Worm (Caenorhabditis elegans) whole organism, L3 larva: ENCODE results near the gene srbc-39.

Experiments used
- R02D3.7 ChIP-seq: fragments of 150-350 bp; optimal IDR thresholded peaks from 2 replicates; lab custom pipeline; 2014; ENCODE audit warnings: missing biosample characterization, missing genetic modification characterization
- aly-2 ChIP-seq: fragments of 150-350 bp; optimal IDR thresholded peaks from 2 replicates; lab custom pipeline; 2014; ENCODE audit warnings: missing biosample characterization, missing genetic modification characterization
- ceh-28 ChIP-seq: fragments of 150-350 bp; optimal IDR thresholded peaks from 2 replicates; lab custom pipeline; 2014; ENCODE audit warnings: missing biosample characterization, missing genetic modification reagents, missing genetic modification characterization
- ceh-82 ChIP-seq: fragments of 150-350 bp; optimal IDR thresholded peaks from 2 replicates; lab custom pipeline; 2014; ENCODE audit warnings: missing biosample characterization, missing genetic modification characterization
- ceh-9 ChIP-seq: sonication (generic microtip); optimal IDR thresholded peaks from 2 replicates; lab custom pipeline; 2018; ENCODE audit warnings: missing biosample characterization, missing genetic modification characterization
- daf-12 ChIP-seq: fragments of 150-350 bp; optimal IDR thresholded peaks from 2 replicates; lab custom pipeline; 2014; ENCODE audit warnings: missing biosample characterization, missing genetic modification reagents, missing genetic modification characterization
- elt-1 ChIP-seq: fragments of 150-350 bp; optimal IDR thresholded peaks from 2 replicates; lab custom pipeline; 2014; ENCODE audit warnings: missing biosample characterization, missing genetic modification characterization
- elt-2 ChIP-seq: sonication (generic microtip); optimal IDR thresholded peaks from 2 replicates; lab custom pipeline; 2016; ENCODE audit warnings: missing genetic modification reagents, mild to moderate bottlenecking, missing genetic modification characterization, missing compliant biosample characterization
- fkh-10 ChIP-seq: sonication (generic microtip); optimal IDR thresholded peaks from 2 replicates; lab custom pipeline; 2017; ENCODE audit warnings: missing biosample characterization, missing genetic modification reagents, missing genetic modification characterization
- fkh-2 ChIP-seq: fragments of 150-350 bp; optimal IDR thresholded peaks from 2 replicates; lab custom pipeline; 2014; ENCODE audit warnings: missing biosample characterization, missing genetic modification reagents, missing genetic modification characterization
- lin-15B ChIP-seq: fragments of 150-350 bp; optimal IDR thresholded peaks from 2 replicates; lab custom pipeline; 2014; ENCODE audit warnings: missing biosample characterization, missing genetic modification characterization
- lin-39 ChIP-seq: fragments of 150-350 bp; optimal IDR thresholded peaks from 2 replicates; lab custom pipeline; 2018; ENCODE audit warnings: missing biosample characterization, missing genetic modification reagents, missing genetic modification characterization
- lsy-12 ChIP-seq: sonication (generic microtip); optimal IDR thresholded peaks from 2 replicates; lab custom pipeline; 2016; ENCODE audit warnings: mild to moderate bottlenecking, missing genetic modification characterization, missing compliant biosample characterization
- mdl-1 ChIP-seq: fragments of 150-350 bp; optimal IDR thresholded peaks from 2 replicates; lab custom pipeline; 2014; ENCODE audit warnings: missing biosample characterization, missing genetic modification characterization
- mml-1 ChIP-seq: fragments of 150-350 bp; sonication (generic microtip); optimal IDR thresholded peaks from 3 replicates; lab custom pipeline; 2014; ENCODE audit warnings: missing biosample characterization, missing genetic modification characterization
- nhr-12 ChIP-seq: fragments of 150-350 bp; optimal IDR thresholded peaks from 2 replicates; lab custom pipeline; 2014; ENCODE audit warnings: missing biosample characterization, missing genetic modification characterization
- nhr-23 ChIP-seq: fragments of 150-350 bp; optimal IDR thresholded peaks from 2 replicates; lab custom pipeline; 2014; ENCODE audit warnings: missing biosample characterization, missing genetic modification reagents, missing genetic modification characterization
- nhr-25 ChIP-seq: sonication (generic microtip); optimal IDR thresholded peaks from 2 replicates; lab custom pipeline; 2017; ENCODE audit warnings: missing biosample characterization, missing genetic modification characterization
- nhr-43 ChIP-seq: sonication (generic microtip); optimal IDR thresholded peaks from 2 replicates; lab custom pipeline; 2016; ENCODE audit warnings: mild to moderate bottlenecking, missing genetic modification characterization, missing compliant biosample characterization; ENCODE audit not compliant: poor library complexity, severe bottlenecking
- nhr-67 ChIP-seq: fragments of 150-350 bp; optimal IDR thresholded peaks from 2 replicates; lab custom pipeline; 2014; ENCODE audit warnings: missing biosample characterization, missing genetic modification characterization
- nhr-76 ChIP-seq: fragments of 150-350 bp; sonication (generic microtip); optimal IDR thresholded peaks from 5 replicates; lab custom pipeline; 2014; ENCODE audit warnings: missing biosample characterization, missing genetic modification characterization
- nhr-77 ChIP-seq: fragments of 150-350 bp; optimal IDR thresholded peaks from 2 replicates; lab custom pipeline; 2014; ENCODE audit warnings: missing biosample characterization, missing genetic modification characterization
- pqm-1 ChIP-seq: fragments of 150-350 bp; optimal IDR thresholded peaks from 2 replicates; lab custom pipeline; 2017; ENCODE audit warnings: missing biosample characterization, missing genetic modification characterization, inconsistent platforms
- snpc-4 ChIP-seq: fragments of 150-350 bp; optimal IDR thresholded peaks from 2 replicates; lab custom pipeline; 2014; ENCODE audit warnings: missing biosample characterization, missing genetic modification characterization
- tbx-2 ChIP-seq: sonication (generic microtip); optimal IDR thresholded peaks from 2 replicates; lab custom pipeline; 2016; ENCODE audit warnings: mild to moderate bottlenecking, missing genetic modification characterization, missing compliant biosample characterization
- zag-1 ChIP-seq: fragments of 150-350 bp; optimal IDR thresholded peaks from 2 replicates; lab custom pipeline; 2014; ENCODE audit warnings: missing biosample characterization, missing genetic modification characterization
- ztf-4 ChIP-seq: fragments of 150-350 bp; optimal IDR thresholded peaks from 2 replicates; lab custom pipeline; 2014; ENCODE audit warnings: missing biosample characterization, missing genetic modification characterization

The srbc-39 gene

DNA sequence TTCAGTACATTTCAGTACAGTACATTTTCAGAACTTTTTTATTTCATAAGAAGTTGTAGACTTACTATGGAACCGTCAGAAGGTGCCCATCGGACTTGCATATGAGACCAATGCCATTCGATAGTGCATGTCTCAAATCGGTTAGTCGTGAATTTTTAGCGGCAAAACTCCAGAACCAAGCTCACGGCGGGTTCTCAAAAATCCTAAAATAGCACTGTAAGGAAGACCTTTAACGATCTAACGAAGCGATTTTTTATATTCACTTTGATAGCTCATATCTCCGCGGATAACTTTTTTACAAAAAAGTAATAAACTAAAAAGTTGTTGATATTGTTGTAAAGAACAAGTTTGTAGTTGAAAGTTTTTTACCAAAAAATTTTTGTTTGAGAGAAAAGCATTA is 34.7 kb upstream of the srbc-39 start, which contains the start of gene sru-25:
TSS of gene sru-25 (minus strand) at position 101 of the 400 bp plus-strand sequence.
- TF ChIP-seq ceh-9 (no peak), nhr-12 (tag; lab: Kevin White, UChicago) (no peak), lin-15B (tag; lab: Kevin White, UChicago) (no peak), nhr-23 (tag; lab: Kevin White, UChicago) (no peak), ztf-4 (tag; lab: Kevin White, UChicago) (no peak), fkh-2 (tag; lab: Kevin White, UChicago) (no peak), lin-39 (tag; lab: Kevin White, UChicago) (no peak), elt-1 (tag; lab: Kevin White, UChicago) (no peak), lsy-12 (no peak), tbx-2 (tag; lab: Kevin White, UChicago) (no peak), nhr-25 (tag; lab: Kevin White, UChicago) (no peak), nhr-77 (tag; lab: Kevin White, UChicago) (no peak), fkh-10 (no peak), ceh-28 (tag; lab: Kevin White, UChicago) (no peak)

ce11 chrV:676090-676489 is 32.8 kb upstream of the srbc-39 start:
- TF ChIP-seq snpc-4 (tag; lab: Kevin White, UChicago) (peak; percentile 24), mml-1 (tag; lab: Kevin White, UChicago) (no peak)

ce11 chrV:676550-677084 is 32.3 kb upstream of the srbc-39 start, which contains the start of the genes fbxa-72 and srx-21:
TSS of gene fbxa-72 (minus strand) at chrV:676753.
TSS of gene srx-21 (plus strand) at chrV:677034.
- no peak for TF ChIP-seq fkh-10
- TF ChIP-seq nhr-25 (tag; lab: Kevin White, UChicago): peak; percentile 36
- no peak for TF ChIP-seq nhr-67
- no peak for TF ChIP-seq elt-1 (tag; lab: Kevin White, UChicago)
- peak; percentile 60 for TF ChIP-seq nhr-43
- peak; percentile 21 for TF ChIP-seq lin-15B (tag; lab: Kevin White, UChicago)
- TF ChIP-seq elt-2: peak; percentile 28
- no peak for TF ChIP-seq ztf-4 (tag; lab: Kevin White, UChicago)
- peak; percentile 62 for TF ChIP-seq nhr-23 (tag; lab: Kevin White, UChicago)
- TF ChIP-seq ceh-28 (tag; lab: Kevin White, UChicago): peak; percentile 30
- peak; percentile 12 for TF ChIP-seq snpc-4 (tag; lab: Kevin White, UChicago)

DNA sequence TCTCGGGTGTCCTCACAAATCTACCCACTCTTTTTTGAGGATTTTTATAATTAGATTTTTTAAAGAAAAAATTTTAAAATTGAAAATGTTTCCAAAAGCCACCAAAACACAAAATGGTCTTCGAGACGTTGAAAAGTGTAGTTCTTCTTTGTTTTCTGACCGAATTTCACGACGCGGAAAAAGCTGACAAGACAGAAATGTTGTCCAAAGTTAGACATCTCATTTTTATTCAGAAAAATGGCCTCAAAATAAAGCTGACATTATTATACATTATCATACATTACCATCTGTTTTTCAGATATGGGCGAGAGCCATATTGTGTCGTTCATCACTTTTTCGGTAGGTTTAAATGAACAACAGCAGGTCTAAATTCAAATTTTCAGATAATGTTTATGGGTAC is 29.2 kb upstream of the srbc-39 start, which contains the start of gene srx-22:
TSS of gene srx-22 (plus strand) at position 301 of the 400 bp plus-strand sequence.
- no peak for TF ChIP-seq nhr-23 (tag; lab: Kevin White, UChicago)
- TF ChIP-seq R02D3.7: no peak
- TF ChIP-seq pqm-1 (tag; lab: Kevin White, UChicago): no peak
- TF ChIP-seq ceh-82: no peak
- TF ChIP-seq aly-2 (tag; lab: Kevin White, UChicago): no peak
- no peak for TF ChIP-seq zag-1 (tag; lab: Kevin White, UChicago)
- no peak for TF ChIP-seq nhr-76
- TF ChIP-seq daf-12: no peak
- TF ChIP-seq nhr-25 (tag; lab: Kevin White, UChicago): no peak

DNA sequence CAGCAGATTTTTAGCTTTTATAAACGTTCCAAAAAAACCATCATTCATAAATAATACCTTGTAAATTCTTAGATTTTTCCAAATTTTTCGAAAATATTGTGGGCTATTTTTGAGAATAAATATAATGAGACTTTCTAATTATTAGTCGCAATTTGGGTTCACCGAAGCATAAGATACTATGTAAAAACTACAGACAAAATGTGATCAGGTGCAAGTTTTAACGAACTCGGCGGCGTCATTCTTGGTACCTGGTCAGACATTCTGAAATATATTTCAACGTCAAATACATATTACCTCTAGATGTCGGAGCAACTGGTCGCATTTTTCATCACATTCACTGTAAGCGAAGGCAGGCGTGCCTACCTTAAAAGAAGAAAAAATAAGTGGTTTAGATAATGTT is 26.9 kb upstream of the srbc-39 start, which contains the start of gene srx-23:
TSS of gene srx-23 (plus strand) at position 301 of the 400 bp plus-strand sequence.
- TF ChIP-seq pqm-1 (tag; lab: Kevin White, UChicago): no peak
- TF ChIP-seq, all 47 proteins: peak for 0

DNA sequence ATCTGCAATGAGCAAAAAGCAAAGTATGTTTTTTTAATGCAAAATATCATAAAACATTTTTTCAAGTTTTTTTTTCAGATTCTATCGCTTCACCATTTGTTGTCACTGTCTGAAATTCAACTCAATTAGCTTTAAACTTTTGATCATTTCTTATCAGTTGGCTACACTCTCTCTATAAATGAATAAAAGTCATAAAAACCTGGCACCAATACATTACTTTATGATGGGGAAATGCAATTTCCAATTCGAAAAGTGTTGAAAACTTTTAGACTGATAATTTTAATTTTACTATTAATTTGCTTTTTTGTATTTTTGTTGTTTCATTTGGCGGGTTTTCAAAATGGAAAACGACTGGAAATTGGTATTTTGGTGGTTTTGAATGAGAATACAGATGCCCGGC is 25.1 kb upstream of the srbc-39 start, which contains the start of gene F31F4.1:
TSS of gene F31F4.1 (plus strand) at position 203 of the 400 bp plus-strand sequence.
- TF ChIP-seq mdl-1 (tag; lab: Kevin White, UChicago) (no peak), mml-1 (tag; lab: Kevin White, UChicago) (no peak), elt-2 (peak; percentile 66), pqm-1 (tag; lab: Kevin White, UChicago) (peak; percentile 44)

DNA sequence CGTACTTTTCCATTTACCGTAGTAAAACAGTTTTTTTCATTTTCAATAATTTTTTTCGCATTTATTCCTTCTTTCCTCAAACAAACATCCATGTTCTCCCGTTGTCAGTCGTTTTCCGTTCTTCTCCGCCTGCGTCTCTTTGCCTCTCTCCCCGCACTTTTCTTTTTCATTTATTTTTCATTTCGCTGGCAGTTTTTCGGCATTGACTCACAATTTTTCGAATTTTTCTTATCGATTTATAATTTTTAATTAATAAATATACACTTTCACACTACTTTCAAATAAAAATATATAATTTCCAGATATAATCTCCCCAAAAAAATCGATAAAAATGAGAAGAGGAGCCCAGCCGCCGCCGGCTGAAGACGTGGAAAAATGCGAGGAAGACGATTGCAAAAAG is 21.5 kb upstream of the srbc-39 start, which contains the start of gene H25P19.1:
TSS of gene H25P19.1 (plus strand) at position 301 of the 400 bp plus-strand sequence.
- no peak for TF ChIP-seq lsy-12
